Worm (Caenorhabditis elegans): ENCODE data around the gene mes-6.

DNA sequence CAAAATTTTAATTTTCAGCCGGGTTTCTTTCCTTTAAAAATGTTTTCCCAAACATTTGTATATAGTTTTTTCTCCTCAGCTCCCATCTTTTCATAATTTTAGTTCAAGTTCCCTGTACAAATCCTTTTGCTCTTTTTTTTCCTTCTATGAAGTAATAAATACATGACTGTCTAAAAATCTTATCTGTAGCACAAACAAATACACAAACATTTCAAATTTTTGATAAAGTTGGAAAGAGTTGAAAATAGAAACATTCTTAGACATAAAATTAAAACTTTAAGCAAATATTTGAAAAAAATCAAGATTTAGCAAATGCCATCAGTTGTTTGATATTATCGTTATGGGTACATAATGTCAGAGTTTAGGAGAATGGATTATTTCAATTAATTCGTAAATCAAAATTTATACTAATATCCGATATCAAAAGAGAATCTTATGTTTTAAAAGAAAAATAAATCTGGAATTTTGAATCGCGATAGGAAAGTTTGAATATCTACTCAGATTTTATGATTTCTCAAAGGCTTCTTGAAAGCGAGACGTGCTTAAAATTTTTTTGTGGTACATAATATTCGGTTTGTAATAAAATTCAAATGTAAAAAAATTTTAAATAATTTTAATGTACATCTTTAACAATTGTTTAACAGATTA is 27.1 kb downstream of the mes-6 start:
- TF ChIP-seq egl-27 (tag; optimal IDR thresholded peaks at IDR 0.05): no peak
- TF ChIP-seq mdl-1 (tag; optimal IDR thresholded peaks at IDR 0.05): no peak
- no peak for TF ChIP-seq sem-4 (tag; optimal IDR thresholded peaks at IDR 0.05)
- TF ChIP-seq dmd-4 (tag; optimal IDR thresholded peaks at IDR 0.05): no peak
- no peak for TF ChIP-seq alr-1 (tag; optimal IDR thresholded peaks at IDR 0.05)
- TF ChIP-seq ama-1 (optimal IDR thresholded peaks at IDR 0.05): no peak
- no peak for TF ChIP-seq nhr-12 (tag; optimal IDR thresholded peaks at IDR 0.05)
- no peak for TF ChIP-seq unc-62 (GFP tag; optimal IDR thresholded peaks at IDR 0.05)
- TF ChIP-seq snpc-4 (tag; optimal IDR thresholded peaks at IDR 0.05): no peak
- no peak for TF ChIP-seq zag-1 (tag; optimal IDR thresholded peaks at IDR 0.05)
- TF ChIP-seq elt-1 (tag; optimal IDR thresholded peaks at IDR 0.05): no peak
- TF ChIP-seq aly-2 (tag; optimal IDR thresholded peaks at IDR 0.05): no peak
- no peak for TF ChIP-seq skn-1 (tag; optimal IDR thresholded peaks at IDR 0.05)
- no peak for TF ChIP-seq C34F6.9 (tag; optimal IDR thresholded peaks at IDR 0.05)
